Fruit fly (Drosophila melanogaster) ovary, adult (tissue): Measurements from ENCODE around the gene CG9672.
A peak's percentile ranks its signal among the peaks of the same experiment; 100 is the strongest.

Experiments
- CG17801 ChIP-seq: fragments of 200-800 bp; optimal IDR thresholded peaks from 2 replicates; lab custom pipeline; 2019; ENCODE audit warnings: missing biosample characterization, mild to moderate bottlenecking, missing genetic modification characterization, moderate library complexity; ENCODE audit not compliant: partially characterized antibody

The CG9672 gene

dm6 chrX:16694959-16695358 lies 11.7 kb downstream of the CG9672 start, which contains the start of gene Septin4:
Gene Septin4, minus strand, starts transcription at chrX:16695173.
- no peak for TF ChIP-seq CG17801 (GFP tag; lab: Kevin White, UChicago)

- no peak for TF ChIP-seq CG17801 (GFP tag; lab: Kevin White, UChicago)
These were observed 12.2 kb downstream of the CG9672 start for dm6 chrX:16694477-16694876.

- TF ChIP-seq CG17801 (GFP tag; lab: Kevin White, UChicago): no peak
These were observed 12.8 kb downstream of the CG9672 start for dm6 chrX:16693805-16694387.

- TF ChIP-seq CG17801 (GFP tag; lab: Kevin White, UChicago): no peak
These were observed 14.3 kb downstream of the CG9672 start for dm6 chrX:16692325-16692724.

dm6 chrX:16691440-16691839 lies 15.2 kb downstream of the CG9672 start:
- peak; percentile 49 for TF ChIP-seq CG17801 (GFP tag; lab: Kevin White, UChicago)

- TF ChIP-seq CG17801 (GFP tag; lab: Kevin White, UChicago): no peak
These were observed 16.2 kb downstream of the CG9672 start for dm6 chrX:16690499-16690898.

- no peak for TF ChIP-seq CG17801 (GFP tag; lab: Kevin White, UChicago)
These were observed 16.7 kb downstream of the CG9672 start for dm6 chrX:16689966-16690365.

- no peak for TF ChIP-seq CG17801 (GFP tag; lab: Kevin White, UChicago)
These were observed 17.3 kb downstream of the CG9672 start for dm6 chrX:16689339-16689738.

- no peak for TF ChIP-seq CG17801 (GFP tag; lab: Kevin White, UChicago)
These were observed 18.6 kb downstream of the CG9672 start for dm6 chrX:16688106-16688459.

- no peak for TF ChIP-seq CG17801 (GFP tag; lab: Kevin White, UChicago)
These were observed 19.1 kb downstream of the CG9672 start for dm6 chrX:16687400-16688105.

dm6 chrX:16683765-16684164 lies 22.9 kb downstream of the CG9672 start, which contains the start of gene Axs:
Gene Axs, minus strand, starts transcription at chrX:16683895.
- TF ChIP-seq CG17801 (GFP tag; lab: Kevin White, UChicago): no peak

- no peak for TF ChIP-seq CG17801 (GFP tag; lab: Kevin White, UChicago)
These were observed 27.8 kb downstream of the CG9672 start, which contains the start of the genes CG13010 and sing for dm6 chrX:16678845-16679347. Gene CG13010, minus strand, starts transcription at chrX:16678945. Gene sing, plus strand, starts transcription at chrX:16679297.

dm6 chrX:16677163-16677562 lies 29.5 kb downstream of the CG9672 start:
- TF ChIP-seq CG17801 (GFP tag; lab: Kevin White, UChicago): no peak

dm6 chrX:16676653-16677052 lies 30.0 kb downstream of the CG9672 start, which contains the start of gene CG13012:
Gene CG13012, minus strand, starts transcription at chrX:16676753.
- TF ChIP-seq CG17801 (GFP tag; lab: Kevin White, UChicago): no peak

dm6 chrX:16674538-16674937 lies 32.1 kb downstream of the CG9672 start:
- TF ChIP-seq CG17801 (GFP tag; lab: Kevin White, UChicago): no peak

- no peak for TF ChIP-seq CG17801 (GFP tag; lab: Kevin White, UChicago)
These were observed 33.8 kb downstream of the CG9672 start for dm6 chrX:16672904-16673303.
